Fruit fly (Drosophila melanogaster): ENCODE results near the gene Spn28Da.

DNA sequence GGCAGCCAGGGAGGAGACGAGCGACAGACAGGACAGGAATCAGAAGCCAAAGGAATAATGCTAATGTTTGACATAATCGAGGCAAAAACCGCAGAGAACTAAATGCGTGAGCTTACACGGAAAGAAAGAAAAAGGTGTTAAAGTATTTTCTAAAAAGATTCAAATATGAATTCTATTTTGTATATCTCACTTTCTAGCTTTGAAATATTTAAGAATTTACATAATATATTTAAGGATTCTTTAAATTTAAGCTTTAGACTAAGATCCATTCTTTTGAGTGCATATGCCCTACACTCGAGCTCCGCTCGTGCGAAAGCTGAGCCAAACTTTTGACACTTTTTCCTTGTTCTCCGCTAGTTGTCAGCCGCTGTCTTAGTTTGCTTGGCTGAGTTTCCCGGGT lies 42.3 kb upstream of the Spn28Da start:
- TF ChIP-seq pan (optimal IDR thresholded peaks at IDR 0.05), result no peak
- no peak for TF ChIP-seq Dll (optimal IDR thresholded peaks at IDR 0.05)
